Fruit fly (Drosophila melanogaster) whole organism, wandering third instar larva: ENCODE results near the gene AIF.

Source experiments
- Abd-B ChIP-seq: fragments of >200 bp; optimal IDR thresholded peaks from 2 replicates; lab custom pipeline; 2017; ENCODE audit warnings: missing biosample characterization, missing genetic modification characterization
- CG32264 ChIP-seq: fragments of 200-800 bp; sonication (Bioruptor generic); optimal IDR thresholded peaks from 2 replicates; lab custom pipeline; 2016; ENCODE audit warnings: missing biosample characterization, missing genetic modification characterization
- CG9705 ChIP-seq: fragments of 200-800 bp; sonication (Bioruptor generic); optimal IDR thresholded peaks from 2 replicates; lab custom pipeline; 2018; ENCODE audit warnings: missing biosample characterization, mild to moderate bottlenecking, missing genetic modification characterization
- CrebA ChIP-seq: fragments of 200-800 bp; sonication (Bioruptor generic); optimal IDR thresholded peaks from 2 replicates; lab custom pipeline; 2016; ENCODE audit warnings: missing biosample characterization, mild to moderate bottlenecking, missing genetic modification characterization, borderline replicate concordance
- Dfd ChIP-seq: fragments of >200 bp; optimal IDR thresholded peaks from 2 replicates; lab custom pipeline; 2017; ENCODE audit warnings: missing biosample characterization, missing genetic modification characterization
- Dif ChIP-seq: fragments of 200-275, 200-300 bp; sonication (Bioruptor generic); optimal IDR thresholded peaks from 2 replicates; lab custom pipeline; 2018; ENCODE audit warnings: missing biosample characterization, missing genetic modification characterization; ENCODE audit not compliant: partially characterized antibody
- GATAd ChIP-seq: sonication (Bioruptor generic); optimal IDR thresholded peaks from 2 replicates; lab custom pipeline; 2016; ENCODE audit warnings: missing biosample characterization, missing genetic modification characterization
- HLH106 ChIP-seq: fragments of 200-800 bp; optimal IDR thresholded peaks from 3 replicates; lab custom pipeline; 2019; ENCODE audit warnings: missing biosample characterization, mild to moderate bottlenecking, missing genetic modification characterization, moderate library complexity
- Hnf4 ChIP-seq: fragments of 200-800 bp; sonication (Bioruptor generic); optimal IDR thresholded peaks from 2 replicates; lab custom pipeline; 2016; ENCODE audit warnings: missing biosample characterization, mild to moderate bottlenecking, missing genetic modification characterization
- Hr78 ChIP-seq: fragments of >200 bp; optimal IDR thresholded peaks from 2 replicates; lab custom pipeline; 2017; ENCODE audit warnings: missing biosample characterization, missing genetic modification characterization
- Hr83 ChIP-seq: fragments of 200-300 bp; sonication (Bioruptor generic); optimal IDR thresholded peaks from 2 replicates; lab custom pipeline; 2016; ENCODE audit warnings: missing biosample characterization, mild to moderate bottlenecking, missing genetic modification characterization, moderate library complexity; ENCODE audit not compliant: poor library complexity, severe bottlenecking
- Jra ChIP-seq: sonication (Bioruptor generic); optimal IDR thresholded peaks from 2 replicates; lab custom pipeline; 2016; ENCODE audit warnings: missing biosample characterization, missing genetic modification characterization
- Mio ChIP-seq: sonication (Bioruptor generic); optimal IDR thresholded peaks from 2 replicates; lab custom pipeline; 2016; ENCODE audit warnings: missing biosample characterization, missing genetic modification characterization
- Myc ChIP-seq: fragments of >200 bp; optimal IDR thresholded peaks from 2 replicates; lab custom pipeline; 2017
- N ChIP-seq: fragments of >200 bp; optimal IDR thresholded peaks from 2 replicates; lab custom pipeline; 2018; ENCODE audit warnings: missing biosample characterization, missing external identifiers, missing genetic modification characterization
- OdsH ChIP-seq: fragments of 200-800 bp; sonication (Bioruptor generic); optimal IDR thresholded peaks from 2 replicates; lab custom pipeline; 2016; ENCODE audit warnings: missing biosample characterization, mild to moderate bottlenecking, missing genetic modification characterization
- Rel ChIP-seq, 2 experiments: fragments of 200-800 bp; sonication (Bioruptor generic) in 1 of 2; optimal IDR thresholded peaks; 2 replicates in 1 of 2; 3 replicates in 1 of 2; lab custom pipeline; 2016 to 2019; ENCODE audit warnings: mild to moderate bottlenecking in 2 of 2, missing biosample characterization in 2 of 2, missing genetic modification characterization in 2 of 2, moderate library complexity in 1 of 2
- Sp1 ChIP-seq: fragments of 200-800 bp; sonication (Bioruptor generic); optimal IDR thresholded peaks from 3 replicates; lab custom pipeline; 2019; ENCODE audit warnings: missing biosample characterization, mild to moderate bottlenecking, missing genetic modification characterization, moderate library complexity
- Vsx2 ChIP-seq: fragments of 200-300, 225-300 bp; sonication (Bioruptor generic); optimal IDR thresholded peaks from 2 replicates; lab custom pipeline; 2018; ENCODE audit warnings: missing biosample characterization, missing genetic modification characterization; ENCODE audit not compliant: partially characterized antibody
- br ChIP-seq: fragments of 200-800 bp; sonication (Bioruptor generic); optimal IDR thresholded peaks from 2 replicates; lab custom pipeline; 2016; ENCODE audit warnings: missing biosample characterization, missing genetic modification characterization
- brk ChIP-seq: fragments of 200-800 bp; sonication (Bioruptor generic); optimal IDR thresholded peaks from 2 replicates; lab custom pipeline; 2016; ENCODE audit warnings: missing biosample characterization, mild to moderate bottlenecking, missing genetic modification characterization
- dl ChIP-seq, 2 experiments: fragments of 175-275, 200-275 bp in 1 of 2; fragments of 200-275 bp in 1 of 2; sonication (Bioruptor generic); optimal IDR thresholded peaks; lab custom pipeline; 2018; ENCODE audit warnings: mild to moderate bottlenecking in 2 of 2, missing biosample characterization in 2 of 2, missing genetic modification characterization in 2 of 2, moderate library complexity in 2 of 2; ENCODE audit not compliant: partially characterized antibody in 2 of 2, insufficient read depth in 1 of 2
- dmrt93B ChIP-seq: fragments of 200-800 bp; sonication (Bioruptor generic); optimal IDR thresholded peaks from 2 replicates; lab custom pipeline; 2018; ENCODE audit warnings: missing biosample characterization, mild to moderate bottlenecking, missing genetic modification characterization
- dsf ChIP-seq: sonication (Bioruptor generic); optimal IDR thresholded peaks from 2 replicates; lab custom pipeline; 2016; ENCODE audit warnings: missing biosample characterization, missing genetic modification characterization, borderline replicate concordance
- ey ChIP-seq: fragments of 200-800 bp; sonication (Bioruptor generic); optimal IDR thresholded peaks from 2 replicates; lab custom pipeline; 2016; ENCODE audit warnings: missing biosample characterization, missing genetic modification characterization
- foxo ChIP-seq, 2 experiments: fragments of 200-800 bp; sonication (Bioruptor generic); optimal IDR thresholded peaks; 2 replicates in 1 of 2; 3 replicates in 1 of 2; lab custom pipeline; 2016 to 2017; ENCODE audit warnings: missing biosample characterization in 2 of 2, missing genetic modification characterization in 2 of 2
- fru ChIP-seq: fragments of 200-800 bp; sonication (Bioruptor generic); optimal IDR thresholded peaks from 3 replicates; lab custom pipeline; 2016; ENCODE audit warnings: missing biosample characterization, mild to moderate bottlenecking, missing genetic modification characterization
- h ChIP-seq: fragments of 200-800 bp; sonication (Bioruptor generic); optimal IDR thresholded peaks from 3 replicates; lab custom pipeline; 2016; ENCODE audit warnings: missing biosample characterization, mild to moderate bottlenecking, missing genetic modification characterization
- jim ChIP-seq: fragments of 175-275, 200-325 bp; sonication (Bioruptor generic); optimal IDR thresholded peaks from 2 replicates; lab custom pipeline; 2016; ENCODE audit warnings: missing biosample characterization, mild to moderate bottlenecking, missing genetic modification characterization
- lola ChIP-seq: fragments of >200 bp; optimal IDR thresholded peaks from 2 replicates; lab custom pipeline; 2017; ENCODE audit warnings: missing biosample characterization, missing genetic modification characterization
- pan ChIP-seq: fragments of >200 bp; optimal IDR thresholded peaks from 2 replicates; lab custom pipeline; 2017
- psq ChIP-seq: fragments of 200-800 bp; sonication (Bioruptor generic); optimal IDR thresholded peaks from 3 replicates; lab custom pipeline; 2017; ENCODE audit warnings: missing biosample characterization, mild to moderate bottlenecking, missing genetic modification characterization, moderate library complexity
- rgr ChIP-seq: fragments of 200-800 bp; sonication (Bioruptor generic); optimal IDR thresholded peaks from 3 replicates; lab custom pipeline; 2016; ENCODE audit warnings: missing biosample characterization, mild to moderate bottlenecking, missing genetic modification characterization
- sage ChIP-seq: fragments of 200-800 bp; sonication (Bioruptor generic); optimal IDR thresholded peaks from 2 replicates; lab custom pipeline; 2016; ENCODE audit warnings: missing biosample characterization, mild to moderate bottlenecking, missing genetic modification characterization
- sv ChIP-seq: fragments of 200-800 bp; sonication (Bioruptor generic); optimal IDR thresholded peaks from 3 replicates; lab custom pipeline; 2016; ENCODE audit warnings: missing biosample characterization, missing genetic modification characterization
- tai ChIP-seq: sonication (Bioruptor generic); optimal IDR thresholded peaks from 2 replicates; lab custom pipeline; 2016; ENCODE audit warnings: missing biosample characterization, missing genetic modification characterization
- usp ChIP-seq: fragments of >200 bp; optimal IDR thresholded peaks from 2 replicates; lab custom pipeline; 2017; ENCODE audit warnings: missing biosample characterization, missing genetic modification characterization
- woc ChIP-seq: sonication (Bioruptor generic); optimal IDR thresholded peaks from 2 replicates; lab custom pipeline; 2016; ENCODE audit warnings: missing biosample characterization, mild to moderate bottlenecking, missing genetic modification characterization

AIF gene

dm6 chr2L:2155453-2155852, 3.9 kb downstream of the AIF start, which contains the start of gene CG15382:
TSS of gene CG15382 (plus strand) at chr2L:2155753.
- TF ChIP-seq usp (GFP tag; lab: Kevin White, UChicago), result no peak
- no peak for TF ChIP-seq jim
- no peak for TF ChIP-seq GATAd (GFP tag; lab: Kevin White, UChicago)
- no peak for TF ChIP-seq Sp1 (GFP tag; lab: Kevin White, UChicago)
- no peak for TF ChIP-seq sv (GFP tag; lab: Kevin White, UChicago)
- TF ChIP-seq Hr78, result no peak
- no peak for TF ChIP-seq fru (GFP tag; lab: Kevin White, UChicago)
- TF ChIP-seq HLH106, result no peak
- no peak for TF ChIP-seq pan (lab: Kevin White, UChicago)
- TF ChIP-seq foxo (GFP tag; optimal IDR thresholded peaks at IDR 0.05; lab: Kevin White, UChicago), result no peak
- TF ChIP-seq tai (GFP tag; lab: Kevin White, UChicago), result no peak
- no peak for TF ChIP-seq dmrt93B (GFP tag; lab: Kevin White, UChicago)
- no peak for TF ChIP-seq woc (GFP tag; lab: Kevin White, UChicago)
- TF ChIP-seq, all 38 proteins: peak for 0

dm6 chr2L:2161244-2162243, 10.0 kb downstream of the AIF start:
- TF ChIP-seq tai (GFP tag; lab: Kevin White, UChicago) (no peak), CG9705 (GFP tag; lab: Kevin White, UChicago) (peak; percentile 6), sage (GFP tag; lab: Kevin White, UChicago) (no peak), br (GFP tag; lab: Kevin White, UChicago) (peak; percentile 19), HLH106 (peak; percentile 47), Dif (GFP tag; lab: Kevin White, UChicago) (peak; percentile 75), foxo (GFP tag; optimal IDR thresholded peaks at IDR 0.05; lab: Kevin White, UChicago) (peak in 1 of 2 experiments; percentile 70), usp (GFP tag; lab: Kevin White, UChicago) (no peak), jim (peak; percentile 41), Hr83 (GFP tag; lab: Kevin White, UChicago) (peak; percentile 66), h (peak; percentile 52), Mio (GFP tag; lab: Kevin White, UChicago) (no peak), lola (GFP tag; lab: Kevin White, UChicago) (no peak), sv (GFP tag; lab: Kevin White, UChicago) (peak; percentile 8), N (GFP tag; lab: Kevin White, UChicago) (no peak), psq (GFP tag; lab: Kevin White, UChicago) (peak; percentile 57), CG32264 (GFP tag; lab: Kevin White, UChicago) (peak; percentile 2), CrebA (no peak), woc (GFP tag; lab: Kevin White, UChicago) (peak; percentile 89), OdsH (GFP tag; lab: Kevin White, UChicago) (peak; percentile 15), dl (GFP tag; optimal IDR thresholded peaks at IDR 0.05; lab: Kevin White, UChicago; ENCODE audit: insufficient read depth in 1 of 2, partially characterized antibody in 2 of 2) (peak; percentile 13 to 68), Vsx2 (GFP tag; lab: Kevin White, UChicago) (no peak), dsf (GFP tag; lab: Kevin White, UChicago) (no peak), GATAd (GFP tag; lab: Kevin White, UChicago) (no peak), Dfd (GFP tag; lab: Kevin White, UChicago) (no peak), Sp1 (GFP tag; lab: Kevin White, UChicago) (peak; percentile 45), dmrt93B (GFP tag; lab: Kevin White, UChicago) (peak; percentile 54), ey (GFP tag; lab: Kevin White, UChicago) (peak; percentile 53), rgr (peak; percentile 49), Rel (GFP tag; optimal IDR thresholded peaks at IDR 0.05; lab: Kevin White, UChicago) (no peak), Rel (tag; optimal IDR thresholded peaks at IDR 0.05; lab: Kevin White, UChicago) (peak; percentile 74), Hnf4 (peak; percentile 38), fru (GFP tag; lab: Kevin White, UChicago) (peak; percentile 56), pan (lab: Kevin White, UChicago) (no peak), Myc (lab: Kevin White, UChicago) (peak; percentile 39), brk (GFP tag; lab: Kevin White, UChicago) (no peak), Jra (GFP tag; lab: Kevin White, UChicago) (peak; percentile 91), Abd-B (no peak), Hr78 (no peak)
- TF ChIP-seq, all 38 proteins: peak for 23
